Fruit fly (Drosophila melanogaster): ENCODE measurements around the gene Smyd5.

dm6 chr3R:21201627-21202026, 17.0 kb downstream of the Smyd5 start:
- no peak for TF ChIP-seq chn (GFP tag; optimal IDR thresholded peaks at IDR 0.05)
- TF ChIP-seq CG17802 (tag; optimal IDR thresholded peaks at IDR 0.05) = no peak
- no peak for TF ChIP-seq pan (optimal IDR thresholded peaks at IDR 0.05)
- TF ChIP-seq pan (GFP tag; optimal IDR thresholded peaks at IDR 0.05 in 1 of 2, IDR thresholded peaks at IDR 0.05 in 1 of 2) = no peak
- no peak for TF ChIP-seq Stat92E (GFP tag; optimal IDR thresholded peaks at IDR 0.05)
- no peak for TF ChIP-seq CG2202 (tag; optimal IDR thresholded peaks at IDR 0.05)
- no peak for TF ChIP-seq Dad (GFP tag; optimal IDR thresholded peaks at IDR 0.05)
- no peak for TF ChIP-seq CG30431 (GFP tag; optimal IDR thresholded peaks at IDR 0.05)
- no peak for TF ChIP-seq CG17829 (tag; optimal IDR thresholded peaks at IDR 0.05)
- no peak for TF ChIP-seq CG31441 (GFP tag; IDR thresholded peaks at IDR 0.05)
- TF ChIP-seq unc-4 (GFP tag; IDR thresholded peaks at IDR 0.05; ENCODE audit: partially characterized antibody) = no peak
- TF ChIP-seq schlank (tag; optimal IDR thresholded peaks at IDR 0.05) = no peak
- TF ChIP-seq pzg (GFP tag; optimal IDR thresholded peaks at IDR 0.05) = no peak
- no peak for TF ChIP-seq Hr39 (optimal IDR thresholded peaks at IDR 0.05)
